Worm (Caenorhabditis elegans) whole organism, L2 larva: ENCODE measurements around the gene twk-12.

ENCODE experiments used
- blmp-1 ChIP-seq: sonication (generic microtip); optimal IDR thresholded peaks from 2 replicates; lab custom pipeline; 2017; ENCODE audit warnings: missing genetic modification characterization, mild to moderate bottlenecking, missing compliant biosample characterization, antibody characterized with exemption, moderate library complexity; ENCODE audit not compliant: insufficient read depth
- elt-3 ChIP-seq: sonication (generic microtip); optimal IDR thresholded peaks from 2 replicates; lab custom pipeline; 2017; ENCODE audit warnings: missing biosample characterization, missing genetic modification characterization

DNA sequence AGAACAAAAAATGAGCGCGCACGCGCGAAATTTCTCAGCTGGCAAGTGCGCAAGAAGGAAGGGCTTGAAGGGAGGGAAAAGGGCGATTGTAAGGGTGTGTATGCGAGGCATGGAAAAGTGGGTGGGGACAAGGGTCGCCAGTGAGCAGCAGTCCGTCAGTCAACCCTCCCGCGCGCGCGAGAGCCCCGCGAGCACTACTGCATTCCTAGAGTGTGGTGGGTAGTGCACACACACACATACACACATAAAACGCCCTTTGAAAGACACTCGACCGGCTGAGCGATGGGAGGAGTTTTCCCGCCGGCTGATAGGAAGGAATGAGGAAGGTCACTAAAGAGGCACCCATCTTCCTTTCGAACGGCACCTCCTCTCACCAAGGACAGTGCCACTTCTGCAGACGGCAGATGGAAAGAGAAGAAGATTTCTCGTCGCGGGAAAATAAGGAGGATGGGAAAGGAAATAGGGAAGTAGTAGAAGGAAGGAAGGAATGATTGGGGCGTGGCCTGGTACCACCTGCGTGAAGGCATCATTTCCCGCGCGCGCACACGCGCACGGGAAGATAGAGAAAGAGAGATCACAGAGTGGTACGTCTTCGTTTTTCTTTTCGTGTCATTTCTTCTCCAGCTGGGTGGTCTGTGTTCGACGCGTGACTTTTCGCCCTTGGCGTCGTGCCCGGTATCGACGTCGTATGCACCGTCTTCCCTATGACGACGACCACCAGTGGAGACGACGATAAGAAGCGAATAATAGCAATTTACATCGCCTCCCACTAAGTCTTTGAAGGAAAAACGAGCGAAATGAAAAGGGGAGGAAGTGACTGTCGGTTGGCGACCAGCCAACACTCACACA lies 49.7 kb downstream of the twk-12 start:
- TF ChIP-seq blmp-1 (tag; lab: Kevin White, UChicago) (peak; percentile 95), elt-3 (tag; lab: Kevin White, UChicago) (no peak)
